Worm (Caenorhabditis elegans) whole organism, L4/young adult: ENCODE measurements around the gene lgc-32.

Experiments used
- W03F9.2 ChIP-seq: fragments of 150-350 bp; optimal IDR thresholded peaks from 2 replicates; lab custom pipeline; 2014; ENCODE audit warnings: missing biosample characterization, missing genetic modification characterization
- dao-5 ChIP-seq: sonication (generic microtip); optimal IDR thresholded peaks from 2 replicates; lab custom pipeline; 2016; ENCODE audit warnings: missing genotype, missing genetic modification characterization, moderate library complexity, missing compliant biosample characterization
- him-1 ChIP-seq: sonication (generic microtip); optimal IDR thresholded peaks from 2 replicates; lab custom pipeline; 2016; ENCODE audit warnings: missing genotype, missing genetic modification reagents, missing genetic modification characterization, missing compliant biosample characterization

Gene lgc-32

ce11 chrX:671807-672206 lies at the start of gene lgc-32:
lgc-32 (plus strand) TSS chrX:672107.
- no peak for TF ChIP-seq W03F9.2 (tag; lab: Kevin White, UChicago)
- TF ChIP-seq him-1 (tag; lab: Kevin White, UChicago): no peak
- TF ChIP-seq dao-5 (tag; lab: Kevin White, UChicago): no peak

- no peak for TF ChIP-seq W03F9.2 (tag; lab: Kevin White, UChicago)
- no peak for TF ChIP-seq dao-5 (tag; lab: Kevin White, UChicago)
- no peak for TF ChIP-seq him-1 (tag; lab: Kevin White, UChicago)
Observed at ce11 chrX:629134-629533, 42.8 kb upstream of the lgc-32 start, which contains the start of gene M6.4. M6.4 (plus strand) TSS chrX:629188.

ce11 chrX:636893-637292 lies 35.0 kb upstream of the lgc-32 start, which contains the start of gene pha-2:
pha-2 (minus strand) TSS chrX:636993.
- TF ChIP-seq W03F9.2 (tag; lab: Kevin White, UChicago): no peak
- TF ChIP-seq him-1 (tag; lab: Kevin White, UChicago): no peak
- TF ChIP-seq dao-5 (tag; lab: Kevin White, UChicago): no peak

ce11 chrX:637588-637987 lies 34.3 kb upstream of the lgc-32 start:
- TF ChIP-seq dao-5 (tag; lab: Kevin White, UChicago) (no peak), W03F9.2 (tag; lab: Kevin White, UChicago) (no peak), him-1 (tag; lab: Kevin White, UChicago) (no peak)

- TF ChIP-seq W03F9.2 (tag; lab: Kevin White, UChicago) (no peak), him-1 (tag; lab: Kevin White, UChicago) (no peak), dao-5 (tag; lab: Kevin White, UChicago) (no peak)
Observed at ce11 chrX:641440-641839, 30.5 kb upstream of the lgc-32 start, which contains the start of gene M6.11. M6.11 (minus strand) TSS chrX:641540.

- TF ChIP-seq dao-5 (tag; lab: Kevin White, UChicago) (no peak), him-1 (tag; lab: Kevin White, UChicago) (no peak), W03F9.2 (tag; lab: Kevin White, UChicago) (no peak)
Observed at ce11 chrX:642817-643216, 29.1 kb upstream of the lgc-32 start.

ce11 chrX:645589-645988 lies 26.3 kb upstream of the lgc-32 start:
- no peak for TF ChIP-seq W03F9.2 (tag; lab: Kevin White, UChicago)
- no peak for TF ChIP-seq dao-5 (tag; lab: Kevin White, UChicago)
- no peak for TF ChIP-seq him-1 (tag; lab: Kevin White, UChicago)

ce11 chrX:646493-646892 lies 25.4 kb upstream of the lgc-32 start:
- TF ChIP-seq him-1 (tag; lab: Kevin White, UChicago) (no peak), dao-5 (tag; lab: Kevin White, UChicago) (no peak), W03F9.2 (tag; lab: Kevin White, UChicago) (no peak)

- no peak for TF ChIP-seq dao-5 (tag; lab: Kevin White, UChicago)
- TF ChIP-seq him-1 (tag; lab: Kevin White, UChicago): no peak
Observed at ce11 chrX:651616-652015, 20.3 kb upstream of the lgc-32 start.

ce11 chrX:654804-655203 lies 17.1 kb upstream of the lgc-32 start, which contains the start of gene ifc-2:
ifc-2 (minus strand) TSS chrX:654904.
- TF ChIP-seq W03F9.2 (tag; lab: Kevin White, UChicago) (no peak), dao-5 (tag; lab: Kevin White, UChicago) (no peak), him-1 (tag; lab: Kevin White, UChicago) (no peak)

ce11 chrX:655884-656283 lies 16.0 kb upstream of the lgc-32 start, which contains the start of gene lpr-7:
lpr-7 (plus strand) TSS chrX:656184.
- TF ChIP-seq dao-5 (tag; lab: Kevin White, UChicago) (no peak), him-1 (tag; lab: Kevin White, UChicago) (no peak), W03F9.2 (tag; lab: Kevin White, UChicago) (no peak)

ce11 chrX:661727-662330 lies 10.1 kb upstream of the lgc-32 start, which contains the start of gene rund-1:
rund-1 (minus strand) TSS chrX:661777.
- TF ChIP-seq him-1 (tag; lab: Kevin White, UChicago): peak; percentile 54
- TF ChIP-seq dao-5 (tag; lab: Kevin White, UChicago): no peak
- TF ChIP-seq W03F9.2 (tag; lab: Kevin White, UChicago): no peak

ce11 chrX:666125-666524 lies 5.8 kb upstream of the lgc-32 start, which contains the start of gene T19D7.5:
T19D7.5 (minus strand) TSS chrX:666225.
- TF ChIP-seq him-1 (tag; lab: Kevin White, UChicago): no peak
- no peak for TF ChIP-seq dao-5 (tag; lab: Kevin White, UChicago)
- no peak for TF ChIP-seq W03F9.2 (tag; lab: Kevin White, UChicago)

- TF ChIP-seq W03F9.2 (tag; lab: Kevin White, UChicago) (no peak), him-1 (tag; lab: Kevin White, UChicago) (no peak), dao-5 (tag; lab: Kevin White, UChicago) (no peak)
Observed at ce11 chrX:670603-671002, 1.3 kb upstream of the lgc-32 start, which contains the start of gene T19D7.6. T19D7.6 (minus strand) TSS chrX:670800.
